Worm (Caenorhabditis elegans) whole organism, mixed stage, embryonic: ENCODE measurements around the gene srb-19.

Experiments
- M03D4.4 ChIP-seq: sonication (generic microtip); optimal IDR thresholded peaks from 2 replicates; lab custom pipeline; 2017; ENCODE audit warnings: mild to moderate bottlenecking, missing genetic modification characterization, missing compliant biosample characterization
- bed-3 ChIP-seq: fragments of 200-800 bp; sonication (Bioruptor generic); optimal IDR thresholded peaks from 3 replicates; lab custom pipeline; 2018; ENCODE audit warnings: mild to moderate bottlenecking, missing genetic modification characterization, moderate library complexity, missing compliant biosample characterization
- ceh-39 ChIP-seq: fragments of 150-350 bp; optimal IDR thresholded peaks from 2 replicates; lab custom pipeline; 2014; ENCODE audit warnings: missing biosample characterization, missing genetic modification characterization
- ceh-83 ChIP-seq: fragments of 200-800 bp; sonication (Bioruptor generic); optimal IDR thresholded peaks from 2 replicates; lab custom pipeline; 2018; ENCODE audit warnings: mild to moderate bottlenecking, missing genetic modification characterization, missing compliant biosample characterization
- ces-1 ChIP-seq: fragments of 150-350 bp; optimal IDR thresholded peaks from 2 replicates; lab custom pipeline; 2014; ENCODE audit warnings: missing biosample characterization, missing genetic modification reagents, missing genetic modification characterization
- cnd-1 ChIP-seq: fragments of 200-800 bp; sonication (Bioruptor generic); optimal IDR thresholded peaks from 2 replicates; lab custom pipeline; 2018; ENCODE audit warnings: mild to moderate bottlenecking, missing genetic modification characterization, missing compliant biosample characterization
- drap-1 ChIP-seq: fragments of 200-800 bp; sonication (Bioruptor generic); optimal IDR thresholded peaks from 3 replicates; lab custom pipeline; 2018; ENCODE audit warnings: mild to moderate bottlenecking, missing genetic modification characterization, missing compliant biosample characterization
- elt-1 ChIP-seq: sonication (generic microtip); optimal IDR thresholded peaks from 2 replicates; lab custom pipeline; 2017; ENCODE audit warnings: missing genetic modification characterization, mild to moderate bottlenecking, missing compliant biosample characterization, antibody characterized with exemption, moderate library complexity, borderline replicate concordance; ENCODE audit not compliant: insufficient read depth
- elt-3 ChIP-seq: fragments of 150-350 bp; optimal IDR thresholded peaks from 2 replicates; lab custom pipeline; 2014; ENCODE audit warnings: missing biosample characterization, missing genetic modification characterization
- flh-1 ChIP-seq: fragments of 200-800 bp; sonication (Bioruptor generic); optimal IDR thresholded peaks from 2 replicates; lab custom pipeline; 2018; ENCODE audit warnings: mild to moderate bottlenecking, missing genetic modification characterization, moderate library complexity, missing compliant biosample characterization
- ham-2 ChIP-seq: fragments of 200-800 bp; sonication (Bioruptor generic); optimal IDR thresholded peaks from 2 replicates; lab custom pipeline; 2018; ENCODE audit warnings: mild to moderate bottlenecking, missing genetic modification characterization, missing compliant biosample characterization
- hlh-1 ChIP-seq: fragments of 150-350 bp; optimal IDR thresholded peaks from 2 replicates; lab custom pipeline; 2014; ENCODE audit warnings: missing biosample characterization, missing genetic modification reagents, missing genetic modification characterization
- lin-13 ChIP-seq: fragments of 150-350 bp; optimal IDR thresholded peaks from 2 replicates; lab custom pipeline; 2014; ENCODE audit warnings: missing biosample characterization, missing genetic modification characterization
- lin-32 ChIP-seq: fragments of 200-800 bp; sonication (Bioruptor generic); optimal IDR thresholded peaks from 2 replicates; lab custom pipeline; 2018; ENCODE audit warnings: mild to moderate bottlenecking, missing genetic modification characterization, missing compliant biosample characterization
- mab-5 ChIP-seq: fragments of 150-350 bp; optimal IDR thresholded peaks from 2 replicates; lab custom pipeline; 2014; ENCODE audit warnings: missing biosample characterization, missing genetic modification characterization
- mep-1 ChIP-seq: fragments of 150-350 bp; optimal IDR thresholded peaks from 2 replicates; lab custom pipeline; 2017; ENCODE audit warnings: missing biosample characterization, missing genetic modification reagents, missing genetic modification characterization, inconsistent platforms
- nhr-12 ChIP-seq: fragments of 150-350 bp; optimal IDR thresholded peaks from 2 replicates; lab custom pipeline; 2014; ENCODE audit warnings: missing biosample characterization, missing genetic modification characterization
- nhr-2 ChIP-seq: fragments of 150-350 bp; optimal IDR thresholded peaks from 2 replicates; lab custom pipeline; 2014; ENCODE audit warnings: missing biosample characterization, missing genetic modification characterization
- nhr-237 ChIP-seq: fragments of 150-350 bp; optimal IDR thresholded peaks from 2 replicates; lab custom pipeline; 2014; ENCODE audit warnings: missing biosample characterization, missing genetic modification characterization
- nhr-28 ChIP-seq: fragments of 150-350 bp; optimal IDR thresholded peaks from 2 replicates; lab custom pipeline; 2014; ENCODE audit warnings: missing biosample characterization, missing genetic modification characterization
- nhr-76 ChIP-seq: sonication (generic microtip); optimal IDR thresholded peaks from 2 replicates; lab custom pipeline; 2017; ENCODE audit warnings: missing biosample characterization, missing genetic modification characterization
- pha-4 ChIP-seq: fragments of 150-350 bp; optimal IDR thresholded peaks from 2 replicates; lab custom pipeline; 2018; ENCODE audit warnings: missing biosample characterization, missing genetic modification reagents, missing genetic modification characterization
- sem-2 ChIP-seq: fragments of 200-800 bp; sonication (Bioruptor generic); optimal IDR thresholded peaks from 2 replicates; lab custom pipeline; 2018; ENCODE audit warnings: mild to moderate bottlenecking, missing genetic modification characterization, missing compliant biosample characterization
- snpc-4 ChIP-seq: fragments of 150-350 bp; optimal IDR thresholded peaks from 2 replicates; lab custom pipeline; 2014; ENCODE audit warnings: missing biosample characterization, missing genetic modification characterization
- sptf-1 ChIP-seq: sonication (generic microtip); optimal IDR thresholded peaks from 2 replicates; lab custom pipeline; 2017; ENCODE audit warnings: mild to moderate bottlenecking, missing genetic modification characterization, moderate library complexity, missing compliant biosample characterization
- unc-39 ChIP-seq: fragments of 150-350 bp; optimal IDR thresholded peaks from 2 replicates; lab custom pipeline; 2014; ENCODE audit warnings: missing biosample characterization, missing genetic modification characterization
- unc-62 ChIP-seq: fragments of 150-350 bp; optimal IDR thresholded peaks from 2 replicates; lab custom pipeline; 2014; ENCODE audit warnings: missing biosample characterization, missing genetic modification reagents, missing genetic modification characterization
- zip-8 ChIP-seq: fragments of 150-350 bp; optimal IDR thresholded peaks from 2 replicates; lab custom pipeline; 2014; ENCODE audit warnings: missing biosample characterization, missing genetic modification characterization
- ztf-11 ChIP-seq: fragments of 150-350 bp; optimal IDR thresholded peaks from 2 replicates; lab custom pipeline; 2014; ENCODE audit warnings: missing biosample characterization, missing genetic modification characterization

The srb-19 gene

DNA sequence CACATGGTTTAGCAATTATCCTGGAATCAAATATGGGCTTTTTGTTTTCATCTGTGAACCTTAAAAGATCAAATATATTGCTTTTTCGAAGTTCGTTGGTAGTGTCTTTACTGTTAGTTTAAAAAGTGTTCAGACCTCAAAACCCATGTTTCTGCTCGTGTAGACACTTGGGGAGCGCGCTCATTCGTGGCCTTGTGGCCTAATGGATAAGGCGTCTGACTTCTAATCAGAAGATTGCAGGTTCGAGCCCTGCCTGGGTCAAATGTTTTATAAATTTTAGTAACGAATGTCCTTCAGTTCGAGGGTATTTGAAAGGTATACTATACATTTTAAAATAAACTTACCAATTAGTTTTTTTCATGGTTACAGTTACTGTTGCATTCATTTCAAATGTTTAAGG lies 13.8 kb downstream of the srb-19 start:
- no peak for TF ChIP-seq unc-62
- no peak for TF ChIP-seq snpc-4 (tag; lab: Kevin White, UChicago)
- TF ChIP-seq ztf-11: no peak

DNA sequence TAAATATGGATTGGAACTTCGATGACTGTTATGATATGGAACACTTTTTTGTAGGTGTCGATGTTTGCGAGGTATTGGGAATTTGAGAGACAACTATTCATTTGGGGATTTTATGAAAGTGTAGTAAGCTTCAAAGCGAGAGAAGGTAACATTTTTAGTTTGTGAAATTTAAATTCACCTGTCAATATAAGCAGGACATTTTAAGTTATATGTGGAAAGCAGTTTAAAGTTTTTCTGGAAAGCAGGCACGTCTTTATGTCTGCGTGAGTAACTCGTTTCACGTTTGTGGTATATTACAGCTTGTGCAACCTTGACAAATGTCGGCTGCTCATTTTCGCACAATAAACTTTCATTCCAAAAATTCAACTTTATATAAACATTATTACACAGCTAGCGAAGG lies 15.7 kb downstream of the srb-19 start, which contains the start of gene srh-229:
Gene srh-229, minus strand, starts transcription at position 101 of the 400 bp plus-strand sequence.
- TF ChIP-seq drap-1 (GFP tag; lab: Kevin White, UChicago) (no peak), hlh-1 (tag; lab: Kevin White, UChicago) (no peak), mab-5 (tag; lab: Kevin White, UChicago) (no peak), zip-8 (tag; lab: Kevin White, UChicago) (no peak), lin-32 (GFP tag; lab: Kevin White, UChicago) (no peak), bed-3 (no peak), mep-1 (tag; lab: Kevin White, UChicago) (no peak), nhr-76 (tag; lab: Kevin White, UChicago) (no peak), nhr-12 (tag; lab: Kevin White, UChicago) (no peak)

DNA sequence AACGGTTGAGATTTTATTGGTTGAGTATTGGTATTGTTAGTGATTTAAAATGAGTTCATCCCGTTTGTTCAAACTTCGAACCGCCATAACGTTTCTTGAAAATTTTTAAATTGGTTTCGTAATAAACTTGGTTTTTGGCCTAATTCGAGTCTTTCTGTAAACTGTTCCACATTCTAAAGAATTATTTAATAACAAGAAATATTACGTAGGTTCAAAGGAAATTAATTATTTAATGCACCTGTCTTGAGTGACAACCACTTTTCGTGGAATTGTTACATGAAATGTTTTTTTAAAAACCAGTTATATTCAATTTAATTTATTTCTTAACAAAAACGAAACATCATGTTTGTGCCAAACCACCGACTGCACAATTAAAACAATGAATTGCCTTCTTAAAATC lies 18.8 kb downstream of the srb-19 start:
- TF ChIP-seq mab-5 (tag; lab: Kevin White, UChicago) (no peak), cnd-1 (tag; lab: Kevin White, UChicago) (no peak), lin-13 (no peak), zip-8 (tag; lab: Kevin White, UChicago) (no peak), nhr-28 (tag; lab: Kevin White, UChicago) (no peak), nhr-76 (tag; lab: Kevin White, UChicago) (no peak), nhr-12 (tag; lab: Kevin White, UChicago) (no peak), lin-32 (GFP tag; lab: Kevin White, UChicago) (no peak)

ce11 chrV:7497440-7497839 lies 22.5 kb downstream of the srb-19 start, which contains the start of gene srh-79:
TSS of gene srh-79 (plus strand) at chrV:7497740.
- TF ChIP-seq ceh-39 (tag; lab: Kevin White, UChicago): no peak
- TF ChIP-seq flh-1 (GFP tag; lab: Kevin White, UChicago): no peak
- TF ChIP-seq nhr-237: no peak
- no peak for TF ChIP-seq unc-39 (tag; lab: Kevin White, UChicago)
- TF ChIP-seq ceh-83 (GFP tag; lab: Kevin White, UChicago): no peak
- TF ChIP-seq drap-1 (GFP tag; lab: Kevin White, UChicago): no peak
- TF ChIP-seq zip-8 (tag; lab: Kevin White, UChicago): no peak
- TF ChIP-seq bed-3: no peak
- TF ChIP-seq M03D4.4 (tag; lab: Kevin White, UChicago): no peak
- TF ChIP-seq nhr-12 (tag; lab: Kevin White, UChicago): no peak
- TF ChIP-seq hlh-1 (tag; lab: Kevin White, UChicago): no peak
- no peak for TF ChIP-seq mep-1 (tag; lab: Kevin White, UChicago)
- no peak for TF ChIP-seq elt-1 (tag; lab: Kevin White, UChicago)
- no peak for TF ChIP-seq mab-5 (tag; lab: Kevin White, UChicago)
- TF ChIP-seq snpc-4 (tag; lab: Kevin White, UChicago): no peak

- TF ChIP-seq bed-3: no peak
- no peak for TF ChIP-seq flh-1 (GFP tag; lab: Kevin White, UChicago)
- no peak for TF ChIP-seq zip-8 (tag; lab: Kevin White, UChicago)
- TF ChIP-seq ces-1 (GFP tag; lab: Kevin White, UChicago): no peak
- TF ChIP-seq ham-2 (GFP tag; lab: Kevin White, UChicago): no peak
- TF ChIP-seq sem-2 (GFP tag; lab: Kevin White, UChicago): no peak
- no peak for TF ChIP-seq snpc-4 (tag; lab: Kevin White, UChicago)
- no peak for TF ChIP-seq elt-3 (tag; lab: Kevin White, UChicago)
- no peak for TF ChIP-seq sptf-1 (tag; lab: Kevin White, UChicago)
- TF ChIP-seq nhr-2: no peak
Measured at ce11 chrV:7495189-7495588, 24.8 kb downstream of the srb-19 start, which contains the start of gene srbc-11. TSS of gene srbc-11 (minus strand) at chrV:7495289.

DNA sequence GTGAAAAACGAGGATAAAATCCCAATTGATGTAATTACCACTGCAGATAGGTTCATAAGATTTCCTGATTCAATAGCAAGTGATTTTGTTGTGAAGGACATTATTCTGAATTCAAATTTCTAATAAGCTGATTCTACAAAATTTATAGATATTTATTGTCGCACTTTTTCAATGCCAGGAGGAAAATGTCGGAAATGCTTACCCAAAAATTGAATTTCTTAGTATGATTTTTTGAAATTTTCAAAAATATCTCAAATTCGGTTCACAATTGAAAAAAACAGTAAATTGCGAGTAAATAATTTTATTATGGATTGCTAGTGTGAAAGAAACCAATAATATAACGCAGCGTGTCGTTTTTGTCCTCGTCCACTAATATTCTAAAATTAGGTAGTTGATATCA lies 27.1 kb downstream of the srb-19 start, which contains the start of gene srbc-10:
Gene srbc-10, minus strand, starts transcription at position 101 of the 400 bp plus-strand sequence.
- TF ChIP-seq pha-4 (no peak), sem-2 (GFP tag; lab: Kevin White, UChicago) (no peak), ceh-39 (tag; lab: Kevin White, UChicago) (no peak), nhr-76 (tag; lab: Kevin White, UChicago) (no peak), ham-2 (GFP tag; lab: Kevin White, UChicago) (no peak), elt-1 (tag; lab: Kevin White, UChicago) (no peak), snpc-4 (tag; lab: Kevin White, UChicago) (no peak)
- TF ChIP-seq, all 35 proteins: peak for 0
